Fruit fly (Drosophila melanogaster): ENCODE results near the gene CG14540.

The CG14540 gene

DNA sequence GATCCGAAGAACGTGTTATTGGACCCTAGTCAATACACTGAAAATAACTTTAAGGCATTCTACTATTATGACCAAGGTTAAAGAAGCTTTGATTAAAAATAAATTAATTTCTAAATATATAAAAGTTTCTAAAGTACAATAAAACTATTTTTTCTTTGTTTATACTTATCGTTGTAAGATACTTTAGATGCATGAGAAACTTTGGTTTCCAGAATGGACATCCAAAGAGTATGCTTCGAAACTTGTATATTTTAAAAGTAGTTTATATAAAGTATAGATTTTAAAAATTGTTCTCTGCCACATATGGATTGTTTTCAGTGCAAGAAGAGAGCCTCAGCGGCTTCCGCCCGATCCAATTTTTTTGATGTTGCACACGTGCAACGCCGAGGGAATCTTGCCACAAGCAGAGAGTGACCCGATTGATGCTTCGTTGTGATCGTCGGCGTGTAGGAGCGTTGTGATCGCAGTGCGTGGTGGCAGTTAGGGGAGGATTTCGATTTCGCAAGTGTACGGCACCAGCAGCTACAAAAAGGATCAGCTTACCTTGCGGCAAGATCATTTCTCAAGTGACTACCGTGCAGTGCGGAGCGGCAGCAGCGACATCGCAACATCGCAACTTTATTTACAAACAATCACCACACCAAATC is 38.1 kb downstream of the CG14540 start:
- TF ChIP-seq oc (tag; optimal IDR thresholded peaks at IDR 0.05): peak; percentile 84
- TF ChIP-seq ttk (GFP tag; IDR thresholded peaks at IDR 0.05): no peak
- no peak for TF ChIP-seq D19B (GFP tag; optimal IDR thresholded peaks at IDR 0.05)
- no peak for TF ChIP-seq CG15011 (GFP tag; optimal IDR thresholded peaks at IDR 0.05)
- TF ChIP-seq amos (GFP tag; IDR thresholded peaks at IDR 0.05; ENCODE audit: partially characterized antibody): no peak
- no peak for TF ChIP-seq pfk (GFP tag; optimal IDR thresholded peaks at IDR 0.05)
- TF ChIP-seq CG16815 (GFP tag; optimal IDR thresholded peaks at IDR 0.05): peak; percentile 92
- TF ChIP-seq CG10147 (GFP tag; optimal IDR thresholded peaks at IDR 0.05): no peak
- TF ChIP-seq CG31224 (GFP tag; IDR thresholded peaks at IDR 0.05): no peak
- no peak for TF ChIP-seq gt (GFP tag; IDR thresholded peaks at IDR 0.05)
- peak; percentile 59 for TF ChIP-seq CG30403 (GFP tag; optimal IDR thresholded peaks at IDR 0.05)
- peak; percentile 71 for TF ChIP-seq ATbp (GFP tag; optimal IDR thresholded peaks at IDR 0.05)
- TF ChIP-seq Antp (GFP tag; optimal IDR thresholded peaks at IDR 0.05): no peak
- no peak for TF ChIP-seq Fer2 (tag; optimal IDR thresholded peaks at IDR 0.05)
- no peak for TF ChIP-seq ERR (GFP tag; optimal IDR thresholded peaks at IDR 0.05)
- peak; percentile 54 for TF ChIP-seq CG18764 (GFP tag; optimal IDR thresholded peaks at IDR 0.05)
- no peak for TF ChIP-seq CHES-1-like (GFP tag; optimal IDR thresholded peaks at IDR 0.05)
- TF ChIP-seq CG33557 (GFP tag; optimal IDR thresholded peaks at IDR 0.05): peak; percentile 98
- TF ChIP-seq jumu (GFP tag; optimal IDR thresholded peaks at IDR 0.05): no peak
- TF ChIP-seq Tbp (GFP tag; optimal IDR thresholded peaks at IDR 0.05): no peak
- no peak for TF ChIP-seq Myb (GFP tag; optimal IDR thresholded peaks at IDR 0.05)
- TF ChIP-seq hbn (GFP tag; IDR thresholded peaks at IDR 0.05; ENCODE audit: partially characterized antibody): no peak
- TF ChIP-seq Scr (GFP tag; IDR thresholded peaks at IDR 0.05; ENCODE audit: partially characterized antibody): no peak
- TF ChIP-seq bcd (GFP tag; optimal IDR thresholded peaks at IDR 0.05): peak; percentile 77
- TF ChIP-seq Dbx (GFP tag; IDR thresholded peaks at IDR 0.05): no peak
- no peak for TF ChIP-seq Doc2 (GFP tag; IDR thresholded peaks at IDR 0.05)
- TF ChIP-seq vnd (GFP tag; IDR thresholded peaks at IDR 0.05; ENCODE audit: partially characterized antibody): no peak
- TF ChIP-seq CG9817 (tag; optimal IDR thresholded peaks at IDR 0.05): no peak
- TF ChIP-seq CG8765 (GFP tag; IDR thresholded peaks at IDR 0.05): peak; percentile 73; the same call in 1 of the 2 replicates
- no peak for TF ChIP-seq knrl (GFP tag; IDR thresholded peaks at IDR 0.05; ENCODE audit: partially characterized antibody)
- peak; percentile 23 for TF ChIP-seq Nf-YC (tag; optimal IDR thresholded peaks at IDR 0.05)
- no peak for TF ChIP-seq CG17912 (GFP tag; optimal IDR thresholded peaks at IDR 0.05)
- TF ChIP-seq CG4328 (GFP tag; optimal IDR thresholded peaks at IDR 0.05): no peak
- no peak for TF ChIP-seq fd3F (GFP tag; optimal IDR thresholded peaks at IDR 0.05)
- no peak for TF ChIP-seq mam (GFP tag; optimal IDR thresholded peaks at IDR 0.05)
- no peak for TF ChIP-seq btn (GFP tag; optimal IDR thresholded peaks at IDR 0.05)
- TF ChIP-seq CrebB (tag; optimal IDR thresholded peaks at IDR 0.05): no peak
- no peak for TF ChIP-seq CG6175 (GFP tag; IDR thresholded peaks at IDR 0.05)
- no peak for TF ChIP-seq CG7786 (GFP tag; optimal IDR thresholded peaks at IDR 0.05)
- TF ChIP-seq CG13624 (GFP tag; optimal IDR thresholded peaks at IDR 0.05): no peak
- TF ChIP-seq stwl (tag; optimal IDR thresholded peaks at IDR 0.05): no peak
- TF ChIP-seq E2f2 (GFP tag; IDR thresholded peaks at IDR 0.05): peak; percentile 50
- no peak for TF ChIP-seq CG8478 (optimal IDR thresholded peaks at IDR 0.05)
- 0 out of 3 replicates have a peak, but pooled peaks have one; percentile 30 for TF ChIP-seq CG14050 (GFP tag; IDR thresholded peaks at IDR 0.05)
- TF ChIP-seq CG2678 (tag; optimal IDR thresholded peaks at IDR 0.05): peak; percentile 70
- TF ChIP-seq CoRest (tag; optimal IDR thresholded peaks at IDR 0.05): peak; percentile 92
- TF ChIP-seq CG6689 (GFP tag; IDR thresholded peaks at IDR 0.05): peak; percentile 84
- TF ChIP-seq CG17612 (GFP tag; IDR thresholded peaks at IDR 0.05): no peak
- TF ChIP-seq CG32532 (GFP tag; IDR thresholded peaks at IDR 0.05): no peak
- TF ChIP-seq zfh1 (GFP tag; IDR thresholded peaks at IDR 0.05): peak; percentile 84
- peak; percentile 65 for TF ChIP-seq tap (tag; optimal IDR thresholded peaks at IDR 0.05)
